Worm (Caenorhabditis elegans): ENCODE results near the gene F15H10.5.

DNA sequence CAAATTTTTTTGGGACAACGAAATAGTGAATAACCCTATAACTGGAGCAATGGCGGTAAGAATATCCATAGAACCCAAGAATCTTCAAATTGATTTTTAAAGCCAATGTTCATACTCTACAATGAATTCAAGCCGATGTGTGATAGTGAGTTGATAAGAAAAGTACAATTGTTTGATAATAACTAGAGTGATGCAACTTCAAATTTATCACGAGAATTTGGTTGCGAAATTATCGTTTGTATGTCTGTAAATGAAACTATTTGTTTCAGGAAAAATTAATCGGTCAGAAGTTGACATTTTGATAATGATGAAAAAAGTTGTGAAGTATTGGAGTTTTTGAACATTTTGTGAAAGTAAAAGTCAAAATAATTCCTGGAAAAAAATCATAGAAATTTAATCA lies 19.6 kb downstream of the F15H10.5 start:
- no peak for TF ChIP-seq nhr-28 (tag; optimal IDR thresholded peaks at IDR 0.05)
- TF ChIP-seq ceh-9 (tag; optimal IDR thresholded peaks at IDR 0.05), result no peak
- no peak for TF ChIP-seq aly-2 (tag; optimal IDR thresholded peaks at IDR 0.05)
- no peak for TF ChIP-seq ama-1 (optimal IDR thresholded peaks at IDR 0.05)
- TF ChIP-seq nhr-237 (tag; optimal IDR thresholded peaks at IDR 0.05), result no peak
- TF ChIP-seq unc-62 (GFP tag; optimal IDR thresholded peaks at IDR 0.05), result no peak
- TF ChIP-seq nhr-23 (tag; optimal IDR thresholded peaks at IDR 0.05), result no peak
- no peak for TF ChIP-seq lsy-12 (tag; optimal IDR thresholded peaks at IDR 0.05)
- no peak for TF ChIP-seq elt-3 (tag; optimal IDR thresholded peaks at IDR 0.05)

All from whole organism, L3 larva.